Worm (Caenorhabditis elegans) whole organism, L4/young adult: ENCODE data around the gene ZC416.2.

ENCODE experiments used
- W03F9.2 ChIP-seq: fragments of 150-350 bp; optimal IDR thresholded peaks from 2 replicates; lab custom pipeline; 2014; ENCODE audit warnings: missing biosample characterization, missing genetic modification characterization
- him-1 ChIP-seq: sonication (generic microtip); optimal IDR thresholded peaks from 2 replicates; lab custom pipeline; 2016; ENCODE audit warnings: missing genotype, missing genetic modification reagents, missing genetic modification characterization, missing compliant biosample characterization

DNA sequence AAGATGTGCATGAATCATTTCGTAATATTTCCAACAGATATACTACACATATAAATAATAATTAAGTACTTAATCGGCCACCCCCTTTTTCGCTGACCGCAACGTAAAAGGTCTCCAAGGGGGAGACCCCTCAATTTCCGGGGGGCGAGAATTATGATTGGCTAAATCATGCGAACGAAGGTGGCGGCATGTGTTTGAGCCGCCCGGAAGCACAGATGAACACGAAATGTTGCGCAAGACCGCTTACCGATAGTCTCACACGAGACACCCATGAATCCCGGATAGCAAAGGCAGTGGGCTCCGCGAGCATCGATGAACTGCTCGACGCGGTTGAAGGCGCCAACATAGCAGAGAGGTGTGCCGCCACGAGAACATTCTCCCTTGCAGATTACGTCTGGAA, 31.7 kb downstream of the ZC416.2 start:
- TF ChIP-seq W03F9.2 (tag; lab: Kevin White, UChicago): no peak
- no peak for TF ChIP-seq him-1 (tag; lab: Kevin White, UChicago)
